Worm (Caenorhabditis elegans) whole organism, early embryonic: ENCODE data around the gene psmd-9.

Experiments used
- B0310.2 ChIP-seq: sonication (generic microtip); optimal IDR thresholded peaks from 2 replicates; lab custom pipeline; 2016; ENCODE audit warnings: mild to moderate bottlenecking, missing genetic modification characterization, missing compliant biosample characterization
- F13C5.2 ChIP-seq: sonication (generic microtip); optimal IDR thresholded peaks from 2 replicates; lab custom pipeline; 2017; ENCODE audit warnings: mild to moderate bottlenecking, missing genetic modification characterization, inconsistent platforms, missing compliant biosample characterization
- ama-1 ChIP-seq: fragments of 150-350 bp; optimal IDR thresholded peaks from 2 replicates; lab custom pipeline; 2014
- ceh-13 ChIP-seq: fragments of 200-800 bp; sonication (Bioruptor generic); optimal IDR thresholded peaks from 2 replicates; lab custom pipeline; 2018; ENCODE audit warnings: mild to moderate bottlenecking, missing genetic modification characterization, missing compliant biosample characterization
- ceh-36 ChIP-seq: sonication (generic microtip); optimal IDR thresholded peaks from 2 replicates; lab custom pipeline; 2016; ENCODE audit warnings: missing genetic modification characterization, inconsistent platforms, missing compliant biosample characterization
- flt-1 ChIP-seq: fragments of 200-800 bp; sonication (Bioruptor generic); IDR thresholded peaks from 2 replicates; pipeline ENCODE4 v1.3.6; 2022; ENCODE audit warnings: missing genetic modification characterization, missing compliant biosample characterization
- hmg-4 ChIP-seq: fragments of 200-800 bp; sonication (Bioruptor generic); optimal IDR thresholded peaks from 2 replicates; lab custom pipeline; 2018; ENCODE audit warnings: mild to moderate bottlenecking, missing genetic modification characterization, missing compliant biosample characterization
- hnd-1 ChIP-seq: sonication (generic microtip); optimal IDR thresholded peaks from 2 replicates; lab custom pipeline; 2016; ENCODE audit warnings: missing genetic modification characterization, missing compliant biosample characterization
- pes-1 ChIP-seq: fragments of 200-800 bp; sonication (Bioruptor generic); IDR thresholded peaks from 2 replicates; pipeline ENCODE4 v1.3.6; 2022; ENCODE audit warnings: missing genetic modification reagents, missing genetic modification characterization, missing compliant biosample characterization
- scrt-1 ChIP-seq: fragments of 200-800 bp; sonication (Bioruptor generic); IDR thresholded peaks from 2 replicates; pipeline ENCODE4 v1.3.6; 2022; ENCODE audit warnings: missing genetic modification characterization, missing compliant biosample characterization
- sea-1 ChIP-seq: fragments of 200-800 bp; sonication (Bioruptor generic); conservative IDR thresholded peaks from 2 replicates; pipeline ENCODE4 v1.3.6; 2022; ENCODE audit warnings: missing genetic modification characterization, missing compliant biosample characterization
- tbx-11 ChIP-seq: fragments of 200-800 bp; sonication (Bioruptor generic); IDR thresholded peaks from 2 replicates; pipeline ENCODE4 v1.3.6; 2022; ENCODE audit warnings: missing genetic modification characterization, missing compliant biosample characterization
- tbx-37 ChIP-seq: fragments of 200-800 bp; sonication (Bioruptor generic); conservative IDR thresholded peaks from 2 replicates; pipeline ENCODE4 v1.3.6; 2022; ENCODE audit warnings: missing genetic modification reagents, missing genetic modification characterization, missing compliant biosample characterization

DNA sequence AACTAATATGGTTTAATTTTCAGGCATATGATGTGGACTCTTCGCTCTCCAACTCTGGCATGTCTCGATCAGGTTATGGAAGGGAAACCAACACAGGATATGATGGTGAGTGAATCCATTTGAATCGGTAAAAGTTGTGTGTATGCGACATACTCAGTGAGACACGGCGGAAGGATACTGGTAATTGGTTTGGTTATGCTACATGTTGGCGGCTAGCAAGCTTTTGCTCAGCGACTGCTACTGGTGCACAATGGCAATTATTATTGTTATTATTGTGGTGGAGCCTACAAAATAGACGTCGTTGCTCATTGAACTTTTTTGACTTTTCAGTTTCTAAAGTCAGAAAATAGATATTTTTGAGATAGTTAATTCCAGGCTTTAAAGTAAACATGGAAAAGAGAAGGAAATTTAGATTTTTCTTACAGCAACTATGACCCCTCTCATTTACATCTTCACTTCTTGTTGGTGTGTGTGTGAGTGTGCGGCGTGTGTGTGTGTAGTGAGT is 38.9 kb downstream of the psmd-9 start:
- TF ChIP-seq ama-1 (lab: Kevin White, UChicago), result no peak
- no peak for TF ChIP-seq ceh-13 (GFP tag; lab: Kevin White, UChicago)
- TF ChIP-seq ceh-36, result no peak
- TF ChIP-seq sea-1 (GFP tag; lab: Robert Waterston, UW), result no peak
- TF ChIP-seq B0310.2 (tag; lab: Kevin White, UChicago), result no peak
- TF ChIP-seq flt-1 (GFP tag; lab: Robert Waterston, UW), result no peak
- no peak for TF ChIP-seq tbx-37 (GFP tag; lab: Robert Waterston, UW)
- no peak for TF ChIP-seq hnd-1
- TF ChIP-seq F13C5.2 (tag; lab: Kevin White, UChicago), result no peak
- no peak for TF ChIP-seq tbx-11 (GFP tag; lab: Robert Waterston, UW)
- no peak for TF ChIP-seq hmg-4 (GFP tag; lab: Kevin White, UChicago)
- TF ChIP-seq pes-1, result no peak
- TF ChIP-seq scrt-1 (GFP tag; lab: Robert Waterston, UW), result no peak
